Worm (Caenorhabditis elegans) whole organism, L3 larva: ENCODE measurements around the gene cyc-2.1.

Experiments used
- daf-12 ChIP-seq: fragments of 150-350 bp; optimal IDR thresholded peaks from 2 replicates; lab custom pipeline; 2014; ENCODE audit warnings: missing biosample characterization, missing genetic modification reagents, missing genetic modification characterization
- nhr-12 ChIP-seq: fragments of 150-350 bp; optimal IDR thresholded peaks from 2 replicates; lab custom pipeline; 2014; ENCODE audit warnings: missing biosample characterization, missing genetic modification characterization

ce11 chrIV:4760378-4761084, 11.7 kb upstream of the cyc-2.1 start, which contains the start of the genes memi-1 and cyp-31A3:
- TF ChIP-seq daf-12 (no peak), nhr-12 (tag; lab: Kevin White, UChicago) (no peak)
